Fruit fly (Drosophila melanogaster) whole organism, embryonic: Measurements from ENCODE around the gene CG3534.

ENCODE experiments used
- CG10147 ChIP-seq: fragments of 200-800 bp; sonication (Bioruptor generic); optimal IDR thresholded peaks from 2 replicates; lab custom pipeline; 2019; ENCODE audit warnings: missing biosample characterization, mild to moderate bottlenecking, missing genetic modification characterization, moderate library complexity
- CG10431 ChIP-seq: fragments of 200-800 bp; sonication (Bioruptor generic); optimal IDR thresholded peaks from 3 replicates; lab custom pipeline; 2018; ENCODE audit warnings: missing biosample characterization, mild to moderate bottlenecking, missing genetic modification characterization
- CG10979 ChIP-seq: fragments of 200-800 bp; sonication (Bioruptor generic); optimal IDR thresholded peaks from 2 replicates; lab custom pipeline; 2018; ENCODE audit warnings: missing biosample characterization, mild to moderate bottlenecking, missing genetic modification characterization, moderate library complexity
- CG11093 ChIP-seq: fragments of 200-800 bp; sonication (Bioruptor generic); IDR thresholded peaks from 3 replicates; pipeline ENCODE4 v1.3.6; 2022; ENCODE audit warnings: missing biosample characterization, missing genetic modification characterization
- CG12155 ChIP-seq: fragments of 200-800 bp; sonication (Bioruptor generic); optimal IDR thresholded peaks from 3 replicates; lab custom pipeline; 2016; ENCODE audit warnings: missing biosample characterization, missing genetic modification characterization
- CG12391 ChIP-seq: fragments of 200-800 bp; sonication (Bioruptor generic); optimal IDR thresholded peaks from 3 replicates; lab custom pipeline; 2018; ENCODE audit warnings: missing biosample characterization, mild to moderate bottlenecking, missing genetic modification characterization, moderate library complexity
- CG13296 ChIP-seq: fragments of 200-800 bp; sonication (Bioruptor generic); optimal IDR thresholded peaks from 3 replicates; lab custom pipeline; 2018; ENCODE audit warnings: missing biosample characterization, mild to moderate bottlenecking, missing genetic modification characterization
- CG15479 ChIP-seq: fragments of 200-800 bp; sonication (Bioruptor generic); optimal IDR thresholded peaks from 3 replicates; lab custom pipeline; 2019; ENCODE audit warnings: missing biosample characterization, mild to moderate bottlenecking, missing genetic modification characterization, moderate library complexity
- CG1603 ChIP-seq: fragments of 200-800 bp; sonication (Bioruptor generic); optimal IDR thresholded peaks from 2 replicates; lab custom pipeline; 2019; ENCODE audit warnings: missing biosample characterization, mild to moderate bottlenecking, missing genetic modification characterization, moderate library complexity
- CG18764 ChIP-seq: fragments of 200-800 bp; sonication (Bioruptor generic); optimal IDR thresholded peaks from 3 replicates; lab custom pipeline; 2016; ENCODE audit warnings: missing biosample characterization, missing genetic modification characterization
- CG2889 ChIP-seq: fragments of 200-800 bp; sonication (Bioruptor generic); IDR thresholded peaks from 3 replicates; pipeline ENCODE4 v1.3.6; 2022; ENCODE audit warnings: missing biosample characterization, missing genetic modification characterization
- CG30431 ChIP-seq: fragments of 200-800 bp; sonication (Bioruptor generic); optimal IDR thresholded peaks from 2 replicates; lab custom pipeline; 2017; ENCODE audit warnings: missing biosample characterization, missing genetic modification characterization
- CG33557 ChIP-seq: fragments of 200-800 bp; sonication (Bioruptor generic); optimal IDR thresholded peaks from 2 replicates; lab custom pipeline; 2019; ENCODE audit warnings: missing biosample characterization, mild to moderate bottlenecking, missing genetic modification characterization, moderate library complexity
- CG34224 ChIP-seq: fragments of 200-800 bp; sonication (Bioruptor generic); IDR thresholded peaks from 3 replicates; pipeline ENCODE4 v1.3.6; 2022; ENCODE audit warnings: missing biosample characterization, missing genetic modification characterization; ENCODE audit not compliant: partially characterized antibody
- CG34376 ChIP-seq: fragments of 200-800 bp; sonication (Bioruptor generic); optimal IDR thresholded peaks from 2 replicates; lab custom pipeline; 2018; ENCODE audit warnings: missing biosample characterization, mild to moderate bottlenecking, missing genetic modification characterization
- CG3838 ChIP-seq: fragments of 200-800 bp; sonication (Bioruptor generic); optimal IDR thresholded peaks from 3 replicates; lab custom pipeline; 2016; ENCODE audit warnings: missing biosample characterization, missing genetic modification characterization
- CG7556 ChIP-seq: fragments of 200-800 bp; sonication (Bioruptor generic); optimal IDR thresholded peaks from 2 replicates; lab custom pipeline; 2017; ENCODE audit warnings: missing biosample characterization, mild to moderate bottlenecking, missing genetic modification characterization
- CG8388 ChIP-seq: fragments of 200-800 bp; sonication (Bioruptor generic); optimal IDR thresholded peaks from 2 replicates; lab custom pipeline; 2019; ENCODE audit warnings: missing biosample characterization, mild to moderate bottlenecking, missing genetic modification characterization, moderate library complexity
- CG9876 ChIP-seq: fragments of 200-800 bp; sonication (Bioruptor generic); optimal IDR thresholded peaks from 2 replicates; lab custom pipeline; 2016; ENCODE audit warnings: missing biosample characterization, missing genetic modification characterization
- Camta ChIP-seq: fragments of 200-800 bp; sonication (Bioruptor generic); optimal IDR thresholded peaks from 2 replicates; lab custom pipeline; 2016; ENCODE audit warnings: missing biosample characterization, missing genetic modification characterization
- CkIIα-i1 ChIP-seq: fragments of 200-800 bp; sonication (Bioruptor generic); IDR thresholded peaks from 2 replicates; pipeline ENCODE4 v1.3.6; 2022; ENCODE audit warnings: missing biosample characterization, missing genetic modification characterization
- Dp ChIP-seq: fragments of 200-800 bp; sonication (Bioruptor generic); optimal IDR thresholded peaks from 2 replicates; lab custom pipeline; 2018; ENCODE audit warnings: missing biosample characterization, mild to moderate bottlenecking, missing genetic modification characterization, moderate library complexity
- ERR ChIP-seq: fragments of 200-800 bp; sonication (Bioruptor generic); optimal IDR thresholded peaks from 2 replicates; lab custom pipeline; 2016; ENCODE audit warnings: missing biosample characterization, missing genetic modification characterization
- Elba2 ChIP-seq: fragments of 200-800 bp; sonication (Bioruptor generic); optimal IDR thresholded peaks from 3 replicates; lab custom pipeline; 2016; ENCODE audit warnings: missing biosample characterization, missing genetic modification characterization
- H2.0 ChIP-seq: fragments of 200-800 bp; sonication (Bioruptor generic); IDR thresholded peaks from 2 replicates; pipeline ENCODE4 v1.3.6; 2022; ENCODE audit warnings: missing biosample characterization, missing genetic modification characterization
- Oaz ChIP-seq: fragments of 200-800 bp; sonication (Bioruptor generic); IDR thresholded peaks from 2 replicates; pipeline ENCODE4 v1.3.6; 2022; ENCODE audit warnings: missing biosample characterization, missing genetic modification characterization
- Rfx ChIP-seq: fragments of 200-800 bp; sonication (Bioruptor generic); IDR thresholded peaks from 2 replicates; pipeline ENCODE4 v1.3.6; 2022; ENCODE audit warnings: missing biosample characterization, missing genetic modification characterization
- Stat92E ChIP-seq, 3 experiments: fragments of >200 bp in 2 of 3; fragments of 200-800 bp in 1 of 3; sonication (Bioruptor generic) in 1 of 3; optimal IDR thresholded peaks; 2 replicates each; lab custom pipeline; 2017 to 2019; ENCODE audit warnings: missing biosample characterization in 3 of 3, missing genetic modification characterization in 3 of 3, mild to moderate bottlenecking in 1 of 3, moderate library complexity in 1 of 3
- aop ChIP-seq: fragments of 200-800 bp; sonication (Bioruptor generic); IDR thresholded peaks from 2 replicates; pipeline ENCODE4 v1.3.6; 2022; ENCODE audit warnings: missing biosample characterization, missing genetic modification characterization
- ara ChIP-seq: fragments of 200-800 bp; sonication (Bioruptor generic); IDR thresholded peaks from 2 replicates; pipeline ENCODE4 v1.3.6; 2022; ENCODE audit warnings: missing biosample characterization, missing genetic modification characterization
- bsh ChIP-seq, 2 experiments: fragments of 200-800 bp; sonication (Bioruptor generic); optimal IDR thresholded peaks; 2 replicates each; lab custom pipeline; 2017 to 2018; ENCODE audit warnings: mild to moderate bottlenecking in 2 of 2, missing biosample characterization in 2 of 2, missing genetic modification characterization in 2 of 2, moderate library complexity in 1 of 2
- dpn ChIP-seq, 2 experiments: fragments of 200-800 bp; sonication (Bioruptor generic); optimal IDR thresholded peaks; 3 replicates each; lab custom pipeline; 2016; ENCODE audit warnings: missing biosample characterization in 2 of 2, missing genetic modification characterization in 2 of 2
- ems ChIP-seq: fragments of 200-800 bp; sonication (Bioruptor generic); optimal IDR thresholded peaks from 3 replicates; lab custom pipeline; 2016; ENCODE audit warnings: missing biosample characterization, missing genetic modification characterization
- fd64A ChIP-seq: fragments of 200-800 bp; sonication (Bioruptor generic); optimal IDR thresholded peaks from 3 replicates; lab custom pipeline; 2018; ENCODE audit warnings: missing biosample characterization, mild to moderate bottlenecking, missing genetic modification characterization
- gcm ChIP-seq: fragments of 200-800 bp; sonication (Bioruptor generic); optimal IDR thresholded peaks from 2 replicates; lab custom pipeline; 2019; ENCODE audit warnings: missing biosample characterization, mild to moderate bottlenecking, missing genetic modification characterization, moderate library complexity
- gro ChIP-seq: fragments of 200-800 bp; sonication (Bioruptor generic); optimal IDR thresholded peaks from 2 replicates; lab custom pipeline; 2016; ENCODE audit warnings: missing biosample characterization, missing genetic modification characterization
- gsb-n ChIP-seq: fragments of 200-800 bp; sonication (Bioruptor generic); optimal IDR thresholded peaks from 3 replicates; lab custom pipeline; 2018; ENCODE audit warnings: missing biosample characterization, mild to moderate bottlenecking, missing genetic modification characterization
- gt ChIP-seq: fragments of 200-800 bp; sonication (Bioruptor generic); IDR thresholded peaks from 2 replicates; pipeline ENCODE4 v1.3.6; 2022; ENCODE audit warnings: missing biosample characterization, missing genetic modification characterization
- klu ChIP-seq: fragments of 200-800 bp; sonication (Bioruptor generic); IDR thresholded peaks from 2 replicates; pipeline ENCODE4 v1.3.6; 2022; ENCODE audit warnings: missing biosample characterization, missing genetic modification characterization
- lbe ChIP-seq: fragments of 200-800 bp; sonication (Bioruptor generic); optimal IDR thresholded peaks from 2 replicates; lab custom pipeline; 2016; ENCODE audit warnings: missing biosample characterization, mild to moderate bottlenecking, missing genetic modification characterization
- p53 ChIP-seq: fragments of 200-800 bp; sonication (Bioruptor generic); optimal IDR thresholded peaks from 2 replicates; lab custom pipeline; 2016; ENCODE audit warnings: missing biosample characterization, missing genetic modification characterization
- pb ChIP-seq: fragments of 200-800 bp; sonication (Bioruptor generic); optimal IDR thresholded peaks from 3 replicates; lab custom pipeline; 2016; ENCODE audit warnings: missing biosample characterization, missing genetic modification characterization
- schlank ChIP-seq: fragments of 200-800 bp; sonication (Bioruptor generic); optimal IDR thresholded peaks from 2 replicates; lab custom pipeline; 2018; ENCODE audit warnings: missing biosample characterization, mild to moderate bottlenecking, missing genetic modification characterization
- sd ChIP-seq: fragments of 200-800 bp; sonication (Bioruptor generic); optimal IDR thresholded peaks from 3 replicates; lab custom pipeline; 2018; ENCODE audit warnings: missing biosample characterization, mild to moderate bottlenecking, missing genetic modification characterization, moderate library complexity
- sqz ChIP-seq: fragments of 200-800 bp; sonication (Bioruptor generic); optimal IDR thresholded peaks from 3 replicates; lab custom pipeline; 2018; ENCODE audit warnings: missing biosample characterization, mild to moderate bottlenecking, missing genetic modification characterization
- stwl ChIP-seq: fragments of 200-800 bp; sonication (Bioruptor generic); optimal IDR thresholded peaks from 3 replicates; lab custom pipeline; 2018; ENCODE audit warnings: missing biosample characterization, mild to moderate bottlenecking, missing genetic modification characterization, moderate library complexity
- tll ChIP-seq, 2 experiments: fragments of 200-800 bp in 1 of 2; fragments of >200 bp in 1 of 2; sonication (Bioruptor generic) in 1 of 2; optimal IDR thresholded peaks; 2 replicates each; lab custom pipeline; 2017 to 2019; ENCODE audit warnings: missing biosample characterization in 2 of 2, missing genetic modification characterization in 2 of 2, mild to moderate bottlenecking in 1 of 2, moderate library complexity in 1 of 2
- trem ChIP-seq: fragments of 200-800 bp; optimal IDR thresholded peaks from 3 replicates; lab custom pipeline; 2019; ENCODE audit warnings: missing biosample characterization, mild to moderate bottlenecking, missing genetic modification characterization, moderate library complexity
- trh ChIP-seq: fragments of 200-800 bp; sonication (Bioruptor generic); optimal IDR thresholded peaks from 2 replicates; lab custom pipeline; 2016; ENCODE audit warnings: missing biosample characterization, missing genetic modification characterization
- zfh1 ChIP-seq: fragments of 200-800 bp; sonication (Bioruptor generic); IDR thresholded peaks from 3 replicates; pipeline ENCODE4 v1.3.6; 2022; ENCODE audit warnings: missing biosample characterization, missing genetic modification characterization
- zfh2 ChIP-seq: fragments of 200-800 bp; sonication (Bioruptor generic); optimal IDR thresholded peaks from 2 replicates; lab custom pipeline; 2016; ENCODE audit warnings: missing biosample characterization, missing genetic modification characterization

The CG3534 gene

DNA sequence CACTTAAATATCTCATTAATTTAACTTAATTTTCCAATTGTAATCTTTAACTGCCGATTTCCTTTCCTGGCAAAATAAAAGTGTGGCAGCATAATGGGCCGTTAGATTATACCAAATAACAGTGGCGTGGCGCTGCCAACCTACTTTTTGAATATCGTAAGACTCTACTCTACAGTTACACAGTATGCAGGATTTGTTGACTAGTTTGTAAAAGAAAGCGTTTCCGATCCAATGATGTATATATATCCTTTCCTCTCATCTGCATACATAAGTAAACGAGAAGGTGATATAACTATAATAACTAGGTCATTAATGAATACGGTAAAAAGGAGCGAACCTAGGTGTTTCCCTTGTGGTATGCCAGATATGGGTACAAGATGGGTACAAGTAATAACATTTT, 4.5 kb upstream of the CG3534 start, which contains the start of gene EMC2B (continued):
- TF ChIP-seq CG7556 (GFP tag; lab: Kevin White, UChicago) (no peak), CG34224 (GFP tag; lab: Robert Waterston, UW) (no peak), ara (no peak), CkIIα-i1 (no peak), gro (GFP tag; lab: Kevin White, UChicago) (peak; percentile 40), gt (GFP tag; lab: Robert Waterston, UW) (no peak), CG3838 (GFP tag; lab: Kevin White, UChicago) (no peak), sd (no peak), Elba2 (peak; percentile 78), fd64A (no peak), stwl (tag; lab: Kevin White, UChicago) (peak; percentile 88), zfh1 (GFP tag; lab: Robert Waterston, UW) (no peak), tll (GFP tag; optimal IDR thresholded peaks at IDR 0.05; lab: Kevin White, UChicago) (no peak), Stat92E (GFP tag; optimal IDR thresholded peaks at IDR 0.05; lab: Kevin White, UChicago) (no peak), CG8388 (GFP tag; lab: Kevin White, UChicago) (peak; percentile 14), CG34376 (GFP tag; lab: Kevin White, UChicago) (no peak), H2.0 (GFP tag; lab: Robert Waterston, UW) (no peak), CG10431 (no peak), CG12391 (peak; percentile 44), CG15479 (no peak), gcm (no peak), pb (peak; percentile 39), CG2889 (GFP tag; lab: Robert Waterston, UW) (no peak), Dp (peak; percentile 20), sqz (GFP tag; lab: Kevin White, UChicago) (no peak), ERR (peak; percentile 5), trem (tag; lab: Kevin White, UChicago) (peak; percentile 99), Rfx (GFP tag; lab: Robert Waterston, UW) (no peak), CG11093 (GFP tag; lab: Robert Waterston, UW) (no peak), p53 (GFP tag; lab: Kevin White, UChicago) (no peak), CG30431 (GFP tag; lab: Kevin White, UChicago) (no peak), schlank (no peak), lbe (GFP tag; lab: Kevin White, UChicago) (no peak), zfh2 (peak; percentile 76), CG12155 (GFP tag; lab: Kevin White, UChicago) (peak; percentile 39), ems (GFP tag; lab: Kevin White, UChicago) (no peak), klu (GFP tag; lab: Robert Waterston, UW) (no peak), gsb-n (tag; lab: Kevin White, UChicago) (peak; percentile 5), trh (no peak), CG1603 (peak; percentile 70), aop (GFP tag; lab: Robert Waterston, UW) (no peak), CG10147 (GFP tag; lab: Kevin White, UChicago) (no peak), Oaz (GFP tag; lab: Robert Waterston, UW) (no peak), CG33557 (GFP tag; lab: Kevin White, UChicago) (no peak), CG9876 (GFP tag; lab: Kevin White, UChicago) (no peak), bsh (GFP tag; optimal IDR thresholded peaks at IDR 0.05; lab: Kevin White, UChicago) (peak in 1 of 2 experiments; percentile 8), dpn (GFP tag; optimal IDR thresholded peaks at IDR 0.05; lab: Kevin White, UChicago) (peak; percentile 46 to 62), CG13296 (GFP tag; lab: Kevin White, UChicago) (no peak), CG18764 (peak; percentile 39), Camta (GFP tag; lab: Kevin White, UChicago) (no peak), CG10979 (tag; lab: Kevin White, UChicago) (no peak)
